Worm (Caenorhabditis elegans) whole organism, L4 larva: ENCODE data around the gene gst-27.

Experiments used
- D1046.2 ChIP-seq: fragments of 200-800 bp; sonication (Bioruptor generic); IDR thresholded peaks from 2 replicates; pipeline ENCODE4 v1.3.6; 2022; ENCODE audit warnings: missing genetic modification characterization, missing compliant biosample characterization
- F26F4.8 ChIP-seq: fragments of 200-800 bp; sonication (Bioruptor generic); conservative IDR thresholded peaks from 2 replicates; pipeline ENCODE4 v1.3.6; 2022; ENCODE audit warnings: missing genetic modification characterization, missing compliant biosample characterization
- F37D6.2 ChIP-seq: sonication (generic microtip); optimal IDR thresholded peaks from 2 replicates; lab custom pipeline; 2016; ENCODE audit warnings: mild to moderate bottlenecking, missing genetic modification characterization, missing compliant biosample characterization
- F44E2.7 ChIP-seq: fragments of 200-800 bp; sonication (Bioruptor generic); IDR thresholded peaks from 2 replicates; pipeline ENCODE4 v2.1.2; 2022; ENCODE audit warnings: missing genetic modification characterization, missing compliant biosample characterization
- F49E8.2 ChIP-seq: sonication (generic microtip); optimal IDR thresholded peaks from 2 replicates; lab custom pipeline; 2016; ENCODE audit warnings: missing compliant biosample characterization, mild to moderate bottlenecking, missing genetic modification characterization, borderline replicate concordance
- R02D3.7 ChIP-seq: fragments of 150-350 bp; sonication (generic microtip); optimal IDR thresholded peaks from 3 replicates; lab custom pipeline; 2014; ENCODE audit warnings: missing biosample characterization, missing genetic modification characterization
- T26A8.4 ChIP-seq: fragments of 200-800 bp; sonication (Bioruptor generic); IDR thresholded peaks from 2 replicates; pipeline ENCODE4 v1.3.6; 2022; ENCODE audit warnings: missing genetic modification characterization, missing compliant biosample characterization
- Y105C5A.15 ChIP-seq: fragments of 200-800 bp; sonication (Bioruptor generic); IDR thresholded peaks from 2 replicates; pipeline ENCODE4 v1.3.6; 2022; ENCODE audit warnings: missing genetic modification characterization, missing compliant biosample characterization
- Y48G9A.11 ChIP-seq: fragments of 200-800 bp; sonication (Bioruptor generic); IDR thresholded peaks from 2 replicates; pipeline ENCODE4 v1.3.6; 2022; ENCODE audit warnings: missing genetic modification reagents, missing genetic modification characterization, missing compliant biosample characterization
- Y5F2A.4 ChIP-seq: fragments of 200-800 bp; sonication (Bioruptor generic); optimal IDR thresholded peaks from 2 replicates; lab custom pipeline; 2018; ENCODE audit warnings: mild to moderate bottlenecking, missing genetic modification characterization, missing compliant biosample characterization
- Y75B8A.6 ChIP-seq: fragments of 200-800 bp; sonication (Bioruptor generic); IDR thresholded peaks from 2 replicates; pipeline ENCODE4 v1.3.6; 2022; ENCODE audit warnings: missing genetic modification reagents, missing genetic modification characterization, missing compliant biosample characterization
- ZK546.5 ChIP-seq, 2 experiments: sonication (generic microtip); optimal IDR thresholded peaks; 2 replicates each; lab custom pipeline; 2017; ENCODE audit warnings: missing biosample characterization in 2 of 2, missing genetic modification characterization in 2 of 2
- aly-2 ChIP-seq: sonication (generic microtip); optimal IDR thresholded peaks from 2 replicates; lab custom pipeline; 2018; ENCODE audit warnings: missing biosample characterization, missing genetic modification characterization
- ama-1 ChIP-seq: fragments of 150-350 bp; optimal IDR thresholded peaks from 2 replicates; lab custom pipeline; 2014; ENCODE audit warnings: inconsistent platforms, mixed read lengths
- arid-1 ChIP-seq: fragments of 200-800 bp; sonication (Bioruptor generic); conservative IDR thresholded peaks from 2 replicates; pipeline ENCODE4 v1.3.6; 2022; ENCODE audit warnings: missing genetic modification reagents, missing genetic modification characterization, missing compliant biosample characterization
- attf-4 ChIP-seq: sonication (generic microtip); optimal IDR thresholded peaks from 3 replicates; lab custom pipeline; 2017; ENCODE audit warnings: missing biosample characterization, missing genetic modification characterization
- ceh-32 ChIP-seq: sonication (generic microtip); optimal IDR thresholded peaks from 2 replicates; lab custom pipeline; 2016; ENCODE audit warnings: mild to moderate bottlenecking, missing genetic modification characterization, missing compliant biosample characterization; ENCODE audit not compliant: poor library complexity
- ceh-44 ChIP-seq: fragments of 200-800 bp; sonication (Bioruptor generic); IDR thresholded peaks from 2 replicates; pipeline ENCODE4 v1.3.6; 2022; ENCODE audit warnings: missing genetic modification reagents, missing genetic modification characterization, missing compliant biosample characterization
- ceh-62 ChIP-seq: sonication (generic microtip); optimal IDR thresholded peaks from 2 replicates; lab custom pipeline; 2017; ENCODE audit warnings: missing biosample characterization, missing genetic modification characterization
- ceh-82 ChIP-seq: sonication (generic microtip); optimal IDR thresholded peaks from 2 replicates; lab custom pipeline; 2017; ENCODE audit warnings: missing biosample characterization, missing genetic modification characterization
- cey-2 ChIP-seq: sonication (generic microtip); optimal IDR thresholded peaks from 3 replicates; lab custom pipeline; 2017; ENCODE audit warnings: missing genetic modification characterization, mild to moderate bottlenecking, missing compliant biosample characterization, antibody characterized with exemption, borderline replicate concordance; ENCODE audit not compliant: insufficient read depth
- daf-12 ChIP-seq: fragments of 150-350 bp; optimal IDR thresholded peaks from 2 replicates; lab custom pipeline; 2014; ENCODE audit warnings: missing biosample characterization, missing genetic modification reagents, missing genetic modification characterization
- daf-8 ChIP-seq: fragments of 200-800 bp; sonication (Bioruptor generic); IDR thresholded peaks from 2 replicates; pipeline ENCODE4 v1.3.6; 2022; ENCODE audit warnings: missing genetic modification characterization, missing compliant biosample characterization
- dmd-9 ChIP-seq: fragments of 200-800 bp; sonication (Bioruptor generic); IDR thresholded peaks from 2 replicates; pipeline ENCODE4 v1.3.6; 2022; ENCODE audit warnings: missing genetic modification reagents, missing genetic modification characterization, missing compliant biosample characterization
- dpl-1 ChIP-seq: fragments of 150-350 bp; optimal IDR thresholded peaks from 2 replicates; lab custom pipeline; 2014; ENCODE audit warnings: missing biosample characterization, missing genetic modification reagents, missing genetic modification characterization
- duxl-1 ChIP-seq: sonication (generic microtip); optimal IDR thresholded peaks from 2 replicates; lab custom pipeline; 2016; ENCODE audit warnings: mild to moderate bottlenecking, missing genetic modification characterization, moderate library complexity, missing compliant biosample characterization; ENCODE audit not compliant: poor library complexity
- dve-1 ChIP-seq: sonication (generic microtip); optimal IDR thresholded peaks from 2 replicates; lab custom pipeline; 2017; ENCODE audit warnings: antibody characterized with exemption, mild to moderate bottlenecking, missing genetic modification characterization, missing compliant biosample characterization; ENCODE audit not compliant: insufficient read depth
- egl-43 ChIP-seq: fragments of 200-800 bp; sonication (Bioruptor generic); IDR thresholded peaks from 2 replicates; pipeline ENCODE4 v1.3.6; 2022; ENCODE audit warnings: missing genetic modification reagents, missing genetic modification characterization, missing compliant biosample characterization
- hlh-11 ChIP-seq: fragments of 200-800 bp; sonication (Bioruptor generic); optimal IDR thresholded peaks from 2 replicates; lab custom pipeline; 2018; ENCODE audit warnings: mild to moderate bottlenecking, missing genetic modification characterization, missing compliant biosample characterization
- hlh-30 ChIP-seq: sonication (generic microtip); optimal IDR thresholded peaks from 2 replicates; lab custom pipeline; 2017; ENCODE audit warnings: antibody characterized with exemption, mild to moderate bottlenecking, missing genetic modification characterization, missing compliant biosample characterization; ENCODE audit not compliant: insufficient read depth
- hmg-1.1 ChIP-seq: fragments of 200-800 bp; sonication (Bioruptor generic); IDR thresholded peaks from 2 replicates; pipeline ENCODE4 v1.3.6; 2022; ENCODE audit warnings: missing genetic modification reagents, missing genetic modification characterization, missing compliant biosample characterization
- lin-1 ChIP-seq: fragments of 200-800 bp; sonication (Bioruptor generic); IDR thresholded peaks from 2 replicates; pipeline ENCODE4 v1.3.6; 2022; ENCODE audit warnings: missing genetic modification reagents, missing genetic modification characterization, missing compliant biosample characterization
- lin-29 ChIP-seq: fragments of 200-800 bp; sonication (Bioruptor generic); IDR thresholded peaks from 2 replicates; pipeline ENCODE4 v1.3.6; 2022; ENCODE audit warnings: missing genetic modification reagents, missing genetic modification characterization, missing compliant biosample characterization
- lin-39 ChIP-seq: fragments of 150-350 bp; optimal IDR thresholded peaks from 2 replicates; lab custom pipeline; 2014; ENCODE audit warnings: missing biosample characterization, missing genetic modification reagents, missing genetic modification characterization
- madf-9 ChIP-seq: fragments of 200-800 bp; sonication (Bioruptor generic); conservative IDR thresholded peaks from 2 replicates; pipeline ENCODE4 v1.3.6; 2022; ENCODE audit warnings: missing genetic modification reagents, missing genetic modification characterization, missing compliant biosample characterization
- mdl-1 ChIP-seq, 2 experiments: fragments of 150-350 bp in 1 of 2; sonication (generic microtip) in 1 of 2; optimal IDR thresholded peaks; 2 replicates each; lab custom pipeline; 2014 to 2017; ENCODE audit warnings: missing biosample characterization in 2 of 2, missing genetic modification characterization in 2 of 2
- mxl-2 ChIP-seq: fragments of 200-800 bp; sonication (Bioruptor generic); conservative IDR thresholded peaks from 2 replicates; pipeline ENCODE4 v1.3.6; 2022; ENCODE audit warnings: missing genetic modification reagents, missing genetic modification characterization, missing compliant biosample characterization
- mxl-3 ChIP-seq: fragments of 200-800 bp; sonication (Bioruptor generic); optimal IDR thresholded peaks from 2 replicates; lab custom pipeline; 2018; ENCODE audit warnings: mild to moderate bottlenecking, missing genetic modification characterization, missing compliant biosample characterization
- nhr-10 ChIP-seq: fragments of 150-350 bp; optimal IDR thresholded peaks from 2 replicates; lab custom pipeline; 2014; ENCODE audit warnings: missing biosample characterization, missing genetic modification characterization
- nhr-102 ChIP-seq: sonication (generic microtip); optimal IDR thresholded peaks from 2 replicates; lab custom pipeline; 2016; ENCODE audit warnings: mild to moderate bottlenecking, missing genetic modification characterization, moderate library complexity, missing compliant biosample characterization
- nhr-237 ChIP-seq: sonication (generic microtip); optimal IDR thresholded peaks from 2 replicates; lab custom pipeline; 2017; ENCODE audit warnings: missing biosample characterization, missing genetic modification characterization
- nhr-28 ChIP-seq: fragments of 150-350 bp; optimal IDR thresholded peaks from 2 replicates; lab custom pipeline; 2014; ENCODE audit warnings: missing biosample characterization, missing genetic modification characterization
- pha-4 ChIP-seq, 2 experiments: fragments of 150-350 bp in 1 of 2; fragments of 200-800 bp in 1 of 2; sonication (Bioruptor generic) in 1 of 2; IDR thresholded peaks in 1 of 2; optimal IDR thresholded peaks in 1 of 2; 2 replicates each; pipeline versions ENCODE4 v1.3.6 to Lab custom; 2014 to 2022; ENCODE audit warnings: missing genetic modification characterization in 2 of 2, missing genetic modification reagents in 2 of 2, missing biosample characterization in 1 of 2, missing compliant biosample characterization in 1 of 2
- php-3 ChIP-seq: fragments of 200-800 bp; sonication (Bioruptor generic); IDR thresholded peaks from 2 replicates; pipeline ENCODE4 v1.3.6; 2022; ENCODE audit warnings: missing genetic modification reagents, missing genetic modification characterization, missing compliant biosample characterization
- pqm-1 ChIP-seq: sonication (generic microtip); optimal IDR thresholded peaks from 2 replicates; lab custom pipeline; 2017; ENCODE audit warnings: missing biosample characterization, missing genetic modification characterization
- unc-130 ChIP-seq: sonication (generic microtip); optimal IDR thresholded peaks from 2 replicates; lab custom pipeline; 2016; ENCODE audit warnings: missing genetic modification reagents, missing genetic modification characterization, missing compliant biosample characterization
- vab-7 ChIP-seq: fragments of 200-800 bp; sonication (Bioruptor generic); IDR thresholded peaks from 2 replicates; pipeline ENCODE4 v1.3.6; 2022; ENCODE audit warnings: missing genetic modification reagents, missing genetic modification characterization, missing compliant biosample characterization
- zfp-3 ChIP-seq: fragments of 200-800 bp; sonication (Bioruptor generic); conservative IDR thresholded peaks from 2 replicates; pipeline ENCODE4 v1.3.6; 2022; ENCODE audit warnings: missing genetic modification reagents, missing genetic modification characterization, missing compliant biosample characterization

The gst-27 gene

DNA sequence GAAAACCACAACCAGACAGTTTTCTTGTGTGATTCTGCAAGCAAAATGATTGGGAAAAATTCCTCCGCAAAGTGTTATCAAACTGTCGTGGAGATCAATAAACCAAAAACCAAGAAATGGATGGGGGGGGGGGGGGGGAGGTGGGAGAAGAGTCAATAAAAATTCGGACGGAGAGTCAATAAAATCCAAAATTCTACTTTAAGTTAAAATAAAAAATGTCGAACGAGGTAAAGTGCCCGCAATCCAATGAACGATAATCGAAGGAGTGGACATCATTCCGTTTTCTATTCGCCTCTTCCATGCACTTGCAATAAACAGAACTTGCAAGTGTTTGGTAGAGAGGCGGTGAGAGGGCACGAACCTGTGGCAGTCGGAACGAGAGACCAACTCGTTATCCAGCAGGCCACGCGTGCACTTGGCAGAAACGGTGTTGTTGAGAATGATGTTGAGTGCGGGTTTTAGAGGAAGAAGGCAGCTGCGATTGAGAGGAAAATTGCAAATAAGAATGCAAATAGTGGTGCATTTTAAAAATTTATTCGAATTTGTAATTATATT lies at the start of gene gst-27 (continued):
- 0 out of 2 replicates have a peak, but pooled peaks have one; percentile 42 for TF ChIP-seq mxl-2 (GFP tag; lab: Robert Waterston, UW)
- peak; percentile 91 for TF ChIP-seq pha-4 (GFP tag; IDR thresholded peaks at IDR 0.05; lab: Robert Waterston, UW)
- no peak for TF ChIP-seq pha-4 (tag; optimal IDR thresholded peaks at IDR 0.05; lab: Kevin White, UChicago)
- no peak for TF ChIP-seq attf-4 (tag; lab: Kevin White, UChicago)
- TF ChIP-seq mxl-3 (GFP tag; lab: Kevin White, UChicago) = peak; percentile 81
- no peak for TF ChIP-seq nhr-10 (tag; lab: Kevin White, UChicago)
- TF ChIP-seq unc-130 = peak; percentile 64
- TF ChIP-seq aly-2 (tag; lab: Kevin White, UChicago) = peak; percentile 47
- no peak for TF ChIP-seq ama-1 (lab: Kevin White, UChicago)
- TF ChIP-seq hlh-30 (tag; lab: Kevin White, UChicago) = peak; percentile 76
- peak; percentile 83 for TF ChIP-seq lin-1 (GFP tag; lab: Robert Waterston, UW)
- peak; percentile 90 for TF ChIP-seq hmg-1.1
- peak in 1 of 2 experiments; percentile 43 for TF ChIP-seq mdl-1 (tag; optimal IDR thresholded peaks at IDR 0.05; lab: Kevin White, UChicago)
- peak; percentile 85 for TF ChIP-seq F26F4.8 (GFP tag; lab: Robert Waterston, UW)
- peak; percentile 91 for TF ChIP-seq dve-1
- 0 out of 2 replicates have a peak, but pooled peaks have one; percentile 56 for TF ChIP-seq daf-8 (GFP tag; lab: Robert Waterston, UW)
- TF ChIP-seq Y75B8A.6 (GFP tag; lab: Robert Waterston, UW) = peak; percentile 83; the same call in 1 of the 2 replicates
- TF ChIP-seq ceh-82 (tag; lab: Kevin White, UChicago) = no peak
- peak; percentile 72 for TF ChIP-seq F49E8.2 (tag; lab: Kevin White, UChicago)
- peak; percentile 34 for TF ChIP-seq ceh-32 (tag; lab: Kevin White, UChicago)
- TF ChIP-seq php-3 (GFP tag; lab: Robert Waterston, UW) = peak; percentile 74
- no peak for TF ChIP-seq nhr-237 (tag; lab: Kevin White, UChicago)
- no peak for TF ChIP-seq ZK546.5 (tag; optimal IDR thresholded peaks at IDR 0.05; lab: Kevin White, UChicago)
- peak; percentile 71 for TF ChIP-seq arid-1 (GFP tag; lab: Robert Waterston, UW)
- TF ChIP-seq Y5F2A.4 (GFP tag; lab: Kevin White, UChicago) = peak; percentile 74
- peak; percentile 97 for TF ChIP-seq egl-43 (GFP tag; lab: Robert Waterston, UW)
- peak; percentile 82 for TF ChIP-seq hlh-11
- peak; percentile 87; the same call in 1 of the 2 replicates for TF ChIP-seq Y105C5A.15 (GFP tag; lab: Robert Waterston, UW)
- TF ChIP-seq dpl-1 (GFP tag; lab: Kevin White, UChicago) = peak; percentile 63
- TF ChIP-seq duxl-1 = peak; percentile 87
- peak; percentile 60; the same call in 1 of the 2 replicates for TF ChIP-seq F44E2.7
- TF ChIP-seq dmd-9 (GFP tag; lab: Robert Waterston, UW) = peak; percentile 78
- peak; percentile 33 for TF ChIP-seq R02D3.7 (tag; lab: Kevin White, UChicago)
- no peak for TF ChIP-seq cey-2 (tag; lab: Kevin White, UChicago)
- peak; percentile 62; the same call in 1 of the 2 replicates for TF ChIP-seq lin-29 (GFP tag; lab: Robert Waterston, UW)
- TF ChIP-seq vab-7 (GFP tag; lab: Robert Waterston, UW) = peak; percentile 95
- peak; percentile 73 for TF ChIP-seq F37D6.2 (tag; lab: Kevin White, UChicago)
- 0 out of 2 replicates have a peak, but pooled peaks have one; percentile 45 for TF ChIP-seq D1046.2 (GFP tag; lab: Robert Waterston, UW)
- peak; percentile 73 for TF ChIP-seq nhr-102 (tag; lab: Kevin White, UChicago)
- peak; percentile 22 for TF ChIP-seq pqm-1 (tag; lab: Kevin White, UChicago)
- peak; percentile 70 for TF ChIP-seq nhr-28
- peak; percentile 60; the same call in 1 of the 2 replicates for TF ChIP-seq ceh-44 (GFP tag; lab: Robert Waterston, UW)
- peak; percentile 72 for TF ChIP-seq madf-9 (GFP tag; lab: Robert Waterston, UW)
- peak; percentile 80 for TF ChIP-seq Y48G9A.11 (GFP tag; lab: Robert Waterston, UW)
- peak; percentile 41; the same call in 1 of the 2 replicates for TF ChIP-seq zfp-3 (GFP tag; lab: Robert Waterston, UW)
- TF ChIP-seq daf-12 (tag; lab: Kevin White, UChicago) = no peak
- no peak for TF ChIP-seq ceh-62 (tag; lab: Kevin White, UChicago)
- TF ChIP-seq lin-39 (tag; lab: Kevin White, UChicago) = no peak
- peak; percentile 85 for TF ChIP-seq T26A8.4 (GFP tag; lab: Robert Waterston, UW)
